Fruit fly (Drosophila melanogaster) whole organism, embryonic: ENCODE data around the gene corolla.

ENCODE experiments used
- Antp ChIP-seq: fragments of 200-800 bp; sonication (Bioruptor generic); optimal IDR thresholded peaks from 3 replicates; lab custom pipeline; 2016; ENCODE audit warnings: missing biosample characterization, missing genetic modification characterization
- Asciz ChIP-seq: fragments of 200-800 bp; sonication (Bioruptor generic); optimal IDR thresholded peaks from 2 replicates; lab custom pipeline; 2017; ENCODE audit warnings: missing biosample characterization, mild to moderate bottlenecking, missing genetic modification characterization, missing genetic modification reagents
- Atf3 ChIP-seq: fragments of 200-800 bp; sonication (Bioruptor generic); optimal IDR thresholded peaks from 3 replicates; lab custom pipeline; 2016; ENCODE audit warnings: missing biosample characterization, missing genetic modification characterization
- CG10267 ChIP-seq: fragments of 200-800 bp; sonication (Bioruptor generic); optimal IDR thresholded peaks from 2 replicates; lab custom pipeline; 2018; ENCODE audit warnings: missing biosample characterization, mild to moderate bottlenecking, missing genetic modification characterization, moderate library complexity
- CG10274 ChIP-seq: fragments of 200-800 bp; sonication (Bioruptor generic); optimal IDR thresholded peaks from 3 replicates; lab custom pipeline; 2017; ENCODE audit warnings: missing biosample characterization, mild to moderate bottlenecking, missing genetic modification characterization
- CG10565 ChIP-seq: fragments of 200-800 bp; sonication (Bioruptor generic); optimal IDR thresholded peaks from 3 replicates; lab custom pipeline; 2016; ENCODE audit warnings: missing biosample characterization, mild to moderate bottlenecking, missing genetic modification characterization
- CG11504 ChIP-seq: fragments of 200-800 bp; sonication (Bioruptor generic); optimal IDR thresholded peaks from 3 replicates; lab custom pipeline; 2019; ENCODE audit warnings: missing biosample characterization, mild to moderate bottlenecking, missing genetic modification characterization, moderate library complexity
- CG14710 ChIP-seq: fragments of 200-800 bp; sonication (Bioruptor generic); optimal IDR thresholded peaks from 3 replicates; lab custom pipeline; 2019; ENCODE audit warnings: missing biosample characterization, mild to moderate bottlenecking, missing genetic modification characterization, moderate library complexity
- CG14860 ChIP-seq: fragments of 200-800 bp; sonication (Bioruptor generic); IDR thresholded peaks from 3 replicates; pipeline ENCODE4 v1.3.6; 2022; ENCODE audit warnings: missing biosample characterization, missing genetic modification characterization; ENCODE audit not compliant: partially characterized antibody
- CG16863 ChIP-seq: fragments of 200-800 bp; sonication (Bioruptor generic); optimal IDR thresholded peaks from 3 replicates; lab custom pipeline; 2016; ENCODE audit warnings: missing biosample characterization, missing genetic modification characterization
- CG17612 ChIP-seq: fragments of 200-800 bp; sonication (Bioruptor generic); IDR thresholded peaks from 2 replicates; pipeline ENCODE4 v1.3.6; 2022; ENCODE audit warnings: missing biosample characterization, missing genetic modification characterization
- CG1832 ChIP-seq: fragments of 200-800 bp; sonication (Bioruptor generic); optimal IDR thresholded peaks from 2 replicates; lab custom pipeline; 2017; ENCODE audit warnings: missing biosample characterization, mild to moderate bottlenecking, missing genetic modification characterization, inconsistent platforms
- CG3726 ChIP-seq: fragments of 200-800 bp; sonication (Bioruptor generic); IDR thresholded peaks from 3 replicates; pipeline ENCODE4, ENCODE4 v1.3.6; 2022; ENCODE audit warnings: missing biosample characterization, missing genetic modification characterization
- CG3838 ChIP-seq: fragments of 200-800 bp; sonication (Bioruptor generic); optimal IDR thresholded peaks from 3 replicates; lab custom pipeline; 2016; ENCODE audit warnings: missing biosample characterization, missing genetic modification characterization
- CG4282 ChIP-seq: fragments of 200-800 bp; sonication (Bioruptor generic); optimal IDR thresholded peaks from 2 replicates; lab custom pipeline; 2016; ENCODE audit warnings: missing biosample characterization, missing genetic modification characterization
- CG43689 ChIP-seq: fragments of 200-800 bp; sonication (Bioruptor generic); IDR thresholded peaks from 2 replicates; pipeline ENCODE4 v1.3.6; 2022; ENCODE audit warnings: missing biosample characterization, missing genetic modification characterization
- CG7271 ChIP-seq: fragments of 200-800 bp; sonication (Bioruptor generic); optimal IDR thresholded peaks from 2 replicates; lab custom pipeline; 2018; ENCODE audit warnings: missing biosample characterization, mild to moderate bottlenecking, missing genetic modification characterization, moderate library complexity
- CG7372 ChIP-seq: fragments of 200-800 bp; sonication (Bioruptor generic); IDR thresholded peaks from 2 replicates; pipeline ENCODE4 v1.3.6; 2022; ENCODE audit warnings: missing biosample characterization, missing genetic modification characterization
- Deaf1 ChIP-seq: fragments of 200-800 bp; optimal IDR thresholded peaks from 3 replicates; lab custom pipeline; 2019; ENCODE audit warnings: missing biosample characterization, mild to moderate bottlenecking, missing genetic modification characterization, moderate library complexity
- HLH3B ChIP-seq: fragments of 200-800 bp; sonication (Bioruptor generic); IDR thresholded peaks from 2 replicates; pipeline ENCODE4 v1.3.6; 2022; ENCODE audit warnings: missing biosample characterization, missing genetic modification characterization
- HLH54F ChIP-seq: fragments of 200-800 bp; sonication (Bioruptor generic); optimal IDR thresholded peaks from 3 replicates; lab custom pipeline; 2016; ENCODE audit warnings: missing biosample characterization, missing genetic modification characterization
- Hmr ChIP-seq: fragments of 200-800 bp; sonication (Bioruptor generic); optimal IDR thresholded peaks from 3 replicates; lab custom pipeline; 2017; ENCODE audit warnings: mild to moderate bottlenecking, missing biosample characterization, missing genetic modification reagents, missing genetic modification characterization
- Jarid2 ChIP-seq: fragments of 200-800 bp; sonication (Bioruptor generic); optimal IDR thresholded peaks from 3 replicates; lab custom pipeline; 2017; ENCODE audit warnings: mild to moderate bottlenecking, missing biosample characterization, missing genetic modification reagents, missing genetic modification characterization
- Lpt ChIP-seq: fragments of >200 bp; optimal IDR thresholded peaks from 2 replicates; lab custom pipeline; 2018; ENCODE audit warnings: missing biosample characterization, missing genetic modification characterization
- MBD-R2 ChIP-seq: fragments of 200-800 bp; sonication (Bioruptor generic); IDR thresholded peaks from 2 replicates; pipeline ENCODE4 v1.3.6; 2022; ENCODE audit warnings: missing biosample characterization, missing genetic modification characterization
- Mad ChIP-seq: fragments of 200-800 bp; sonication (Bioruptor generic); optimal IDR thresholded peaks from 2 replicates; lab custom pipeline; 2016; ENCODE audit warnings: missing biosample characterization, missing genetic modification characterization
- NC2α ChIP-seq: fragments of 200-800 bp; sonication (Bioruptor generic); optimal IDR thresholded peaks from 2 replicates; lab custom pipeline; 2016; ENCODE audit warnings: missing biosample characterization, missing genetic modification characterization
- Nf-YB ChIP-seq: fragments of 200-800 bp; sonication (Bioruptor generic); optimal IDR thresholded peaks from 3 replicates; lab custom pipeline; 2019; ENCODE audit warnings: missing biosample characterization, mild to moderate bottlenecking, missing genetic modification characterization, moderate library complexity
- Oli ChIP-seq: fragments of 200-800 bp; sonication (Bioruptor generic); optimal IDR thresholded peaks from 2 replicates; lab custom pipeline; 2018; ENCODE audit warnings: missing biosample characterization, mild to moderate bottlenecking, missing genetic modification characterization, moderate library complexity
- Ptx1 ChIP-seq: fragments of 200-800 bp; sonication (Bioruptor generic); IDR thresholded peaks from 2 replicates; pipeline ENCODE4 v1.3.6; 2022; ENCODE audit warnings: missing biosample characterization, missing genetic modification characterization
- Sry-δ ChIP-seq: fragments of 200-800 bp; sonication (Bioruptor generic); optimal IDR thresholded peaks from 2 replicates; lab custom pipeline; 2016; ENCODE audit warnings: missing biosample characterization, missing genetic modification characterization
- Taf1 ChIP-seq: fragments of 200-800 bp; sonication (Bioruptor generic); IDR thresholded peaks from 2 replicates; pipeline ENCODE4 v1.3.6; 2022; ENCODE audit warnings: missing biosample characterization, missing genetic modification characterization
- Xrp1 ChIP-seq: fragments of 200-800 bp; sonication (Bioruptor generic); IDR thresholded peaks from 2 replicates; pipeline ENCODE4 v1.3.6; 2022; ENCODE audit warnings: missing biosample characterization, missing genetic modification characterization
- YL-1 ChIP-seq: fragments of 200-800 bp; sonication (Bioruptor generic); optimal IDR thresholded peaks from 3 replicates; lab custom pipeline; 2017; ENCODE audit warnings: missing biosample characterization, mild to moderate bottlenecking, missing genetic modification characterization
- ac ChIP-seq: fragments of 200-800 bp; sonication (Bioruptor generic); optimal IDR thresholded peaks from 3 replicates; lab custom pipeline; 2017; ENCODE audit warnings: missing biosample characterization, mild to moderate bottlenecking, missing genetic modification characterization
- bowl ChIP-seq: fragments of 200-800 bp; sonication (Bioruptor generic); IDR thresholded peaks from 2 replicates; pipeline ENCODE4 v1.3.6; 2022; ENCODE audit warnings: missing biosample characterization, missing genetic modification characterization
- cas ChIP-seq: fragments of 200-800 bp; sonication (Bioruptor generic); IDR thresholded peaks from 2 replicates; pipeline ENCODE4 v1.3.6; 2022; ENCODE audit warnings: missing biosample characterization, missing genetic modification characterization
- cwo ChIP-seq: fragments of 200-800 bp; sonication (Bioruptor generic); optimal IDR thresholded peaks from 3 replicates; lab custom pipeline; 2017; ENCODE audit warnings: missing biosample characterization, missing genetic modification characterization, mild to moderate bottlenecking, moderate library complexity, missing genetic modification reagents
- da ChIP-seq: fragments of 200-800 bp; sonication (Bioruptor generic); optimal IDR thresholded peaks from 2 replicates; lab custom pipeline; 2016; ENCODE audit warnings: missing biosample characterization, missing genetic modification characterization
- gem ChIP-seq: fragments of 200-800 bp; sonication (Bioruptor generic); optimal IDR thresholded peaks from 2 replicates; lab custom pipeline; 2019; ENCODE audit warnings: missing biosample characterization, mild to moderate bottlenecking, missing genetic modification characterization, moderate library complexity
- gfzf ChIP-seq: fragments of 200-800 bp; sonication (Bioruptor generic); optimal IDR thresholded peaks from 2 replicates; lab custom pipeline; 2016; ENCODE audit warnings: missing biosample characterization, mild to moderate bottlenecking, missing genetic modification characterization, moderate library complexity
- ken ChIP-seq: fragments of 200-800 bp; sonication (Bioruptor generic); IDR thresholded peaks from 3 replicates; pipeline ENCODE4 v1.3.6; 2022; ENCODE audit warnings: missing biosample characterization, missing genetic modification characterization
- kni ChIP-seq: fragments of 200-800 bp; sonication (Bioruptor generic); optimal IDR thresholded peaks from 3 replicates; lab custom pipeline; 2017; ENCODE audit warnings: mild to moderate bottlenecking, missing biosample characterization, missing genetic modification reagents, missing genetic modification characterization
- pnt ChIP-seq: fragments of 200-800 bp; sonication (Bioruptor generic); optimal IDR thresholded peaks from 3 replicates; lab custom pipeline; 2016; ENCODE audit warnings: missing biosample characterization, missing genetic modification characterization
- pum ChIP-seq: fragments of 200-800 bp; sonication (Bioruptor generic); optimal IDR thresholded peaks from 2 replicates; lab custom pipeline; 2016; ENCODE audit warnings: missing biosample characterization, missing genetic modification characterization
- slou ChIP-seq: fragments of 200-800 bp; sonication (Bioruptor generic); optimal IDR thresholded peaks from 3 replicates; lab custom pipeline; 2016; ENCODE audit warnings: missing biosample characterization, missing genetic modification characterization
- tap ChIP-seq: fragments of 200-800 bp; optimal IDR thresholded peaks from 3 replicates; lab custom pipeline; 2019; ENCODE audit warnings: missing biosample characterization, mild to moderate bottlenecking, missing genetic modification characterization, moderate library complexity
- tup ChIP-seq: fragments of 200-800 bp; sonication (Bioruptor generic); optimal IDR thresholded peaks from 2 replicates; lab custom pipeline; 2016; ENCODE audit warnings: missing biosample characterization, mild to moderate bottlenecking, missing genetic modification characterization, moderate library complexity
- wor ChIP-seq: fragments of 200-800 bp; sonication (Bioruptor generic); IDR thresholded peaks from 2 replicates; pipeline ENCODE4 v1.3.6; 2022; ENCODE audit warnings: missing biosample characterization, missing genetic modification characterization
- zf30C ChIP-seq: fragments of 200-800 bp; sonication (Bioruptor generic); optimal IDR thresholded peaks from 3 replicates; lab custom pipeline; 2018; ENCODE audit warnings: missing biosample characterization, mild to moderate bottlenecking, missing genetic modification characterization

corolla gene

DNA sequence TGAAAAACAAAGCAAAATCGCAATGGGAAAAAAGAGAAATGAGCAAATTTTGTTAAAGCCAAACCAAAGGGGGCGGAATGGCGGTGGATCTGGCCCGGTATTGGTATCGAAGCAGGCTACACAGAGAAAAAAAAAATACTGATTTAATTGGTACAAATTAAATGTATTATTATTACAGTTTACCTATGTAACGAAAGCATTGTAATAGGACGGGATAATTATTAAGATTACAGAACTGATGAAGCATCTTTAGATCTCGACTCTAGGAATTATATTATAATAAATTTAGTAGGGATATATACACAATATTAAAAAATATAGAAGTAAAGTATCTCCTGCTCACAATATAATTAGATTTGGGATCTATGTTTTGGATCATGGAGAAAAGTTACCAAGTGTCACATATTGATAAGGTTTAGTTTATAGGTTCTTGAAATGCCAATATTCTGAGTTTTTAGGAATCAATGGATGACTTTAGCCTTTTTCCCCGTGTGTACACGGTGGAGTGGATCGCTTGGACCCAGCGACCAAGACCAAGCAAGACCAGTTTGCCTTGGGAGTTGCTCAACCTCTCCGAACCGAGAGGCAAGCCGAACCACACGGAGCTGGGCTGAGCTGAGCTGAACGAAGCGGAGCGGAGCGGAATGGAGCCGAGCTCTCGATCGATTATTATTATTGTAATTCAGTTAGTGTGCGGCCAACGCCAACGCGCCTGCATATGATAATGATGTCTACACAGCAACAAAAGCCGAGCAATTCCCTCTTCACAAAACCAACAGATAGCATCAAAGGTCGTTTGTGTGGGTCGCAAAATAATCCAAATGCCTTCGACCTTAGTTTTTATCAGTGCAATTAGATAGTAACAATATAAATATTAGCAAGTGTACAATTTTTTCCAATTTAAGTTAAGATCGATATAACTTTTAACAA, 48.1 kb upstream of the corolla start (continued):
- TF ChIP-seq Jarid2 (GFP tag; lab: Kevin White, UChicago): no peak
- no peak for TF ChIP-seq pnt (GFP tag; lab: Kevin White, UChicago)
- TF ChIP-seq Lpt: no peak
- TF ChIP-seq CG4282 (GFP tag; lab: Kevin White, UChicago): no peak
- TF ChIP-seq CG3838 (GFP tag; lab: Kevin White, UChicago): no peak
- TF ChIP-seq Nf-YB (GFP tag; lab: Kevin White, UChicago): no peak
- no peak for TF ChIP-seq da (GFP tag; lab: Kevin White, UChicago)
- no peak for TF ChIP-seq cas (GFP tag; lab: Robert Waterston, UW)
- TF ChIP-seq Sry-δ (GFP tag; lab: Kevin White, UChicago): no peak
- TF ChIP-seq Atf3 (GFP tag; lab: Kevin White, UChicago): no peak
- no peak for TF ChIP-seq bowl (GFP tag; lab: Robert Waterston, UW)
- TF ChIP-seq CG14710 (tag; lab: Kevin White, UChicago): no peak
- no peak for TF ChIP-seq zf30C
- peak; percentile 46 for TF ChIP-seq gem (tag; lab: Kevin White, UChicago)
- TF ChIP-seq CG3726 (GFP tag; lab: Robert Waterston, UW): no peak
- TF ChIP-seq Ptx1: no peak
- no peak for TF ChIP-seq ken (GFP tag; lab: Robert Waterston, UW)
- no peak for TF ChIP-seq CG10267
- TF ChIP-seq Asciz (GFP tag; lab: Kevin White, UChicago): no peak
- no peak for TF ChIP-seq Taf1 (GFP tag; lab: Robert Waterston, UW)
- no peak for TF ChIP-seq wor (GFP tag; lab: Robert Waterston, UW)
- no peak for TF ChIP-seq YL-1
- no peak for TF ChIP-seq tup (GFP tag; lab: Kevin White, UChicago)
- TF ChIP-seq CG16863 (GFP tag; lab: Kevin White, UChicago): no peak
- TF ChIP-seq Deaf1 (tag; lab: Kevin White, UChicago): peak; percentile 65
- no peak for TF ChIP-seq CG10565 (GFP tag; lab: Kevin White, UChicago)
- TF ChIP-seq Oli (tag; lab: Kevin White, UChicago): peak; percentile 22
- TF ChIP-seq pum: no peak
- no peak for TF ChIP-seq CG1832 (GFP tag; lab: Kevin White, UChicago)
- no peak for TF ChIP-seq CG10274 (GFP tag; lab: Kevin White, UChicago)
- peak; percentile 48 for TF ChIP-seq CG11504 (tag; lab: Kevin White, UChicago)
- TF ChIP-seq MBD-R2 (GFP tag; lab: Robert Waterston, UW): no peak
- no peak for TF ChIP-seq Hmr (GFP tag; lab: Kevin White, UChicago)
- TF ChIP-seq gfzf (GFP tag; lab: Kevin White, UChicago): no peak
- no peak for TF ChIP-seq kni (GFP tag; lab: Kevin White, UChicago)
- no peak for TF ChIP-seq CG17612 (GFP tag; lab: Robert Waterston, UW)
- TF ChIP-seq Mad (GFP tag; lab: Kevin White, UChicago): no peak
- no peak for TF ChIP-seq HLH3B (GFP tag; lab: Robert Waterston, UW)
- TF ChIP-seq cwo (GFP tag; lab: Kevin White, UChicago): no peak
- TF ChIP-seq CG14860 (GFP tag; lab: Robert Waterston, UW): no peak
- no peak for TF ChIP-seq CG7372 (GFP tag; lab: Robert Waterston, UW)
- TF ChIP-seq slou (GFP tag; lab: Kevin White, UChicago): no peak
- TF ChIP-seq Xrp1: no peak
- no peak for TF ChIP-seq CG43689 (GFP tag; lab: Robert Waterston, UW)
- no peak for TF ChIP-seq Antp (GFP tag; lab: Kevin White, UChicago)
- TF ChIP-seq HLH54F (GFP tag; lab: Kevin White, UChicago): no peak
- TF ChIP-seq NC2α (GFP tag; lab: Kevin White, UChicago): no peak
- TF ChIP-seq tap (tag; lab: Kevin White, UChicago): no peak
- no peak for TF ChIP-seq CG7271
- no peak for TF ChIP-seq ac (GFP tag; lab: Kevin White, UChicago)
